Worm (Caenorhabditis elegans): ENCODE data around the gene Y52E8A.3.

The Y52E8A.3 gene

DNA sequence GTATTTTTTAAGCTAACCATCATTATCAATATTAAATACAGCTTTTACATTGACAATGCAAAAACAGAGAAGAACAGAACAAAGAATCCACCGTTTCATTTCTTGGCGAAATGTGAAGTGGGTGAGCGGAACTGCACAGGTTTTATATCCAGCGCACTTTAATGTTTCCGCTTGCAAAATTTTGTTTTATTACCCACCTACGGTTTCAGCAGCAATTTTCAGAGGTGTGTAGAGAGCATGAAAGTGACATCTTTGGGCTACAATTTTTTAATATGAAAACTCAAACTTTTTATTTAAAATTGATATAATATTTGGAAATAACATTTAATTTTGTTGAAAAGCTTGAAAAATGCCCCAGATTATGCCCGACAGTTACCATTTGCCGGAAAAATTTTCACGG is 48.1 kb downstream of the Y52E8A.3 start, which contains the start of gene clec-135:
Gene clec-135 (minus strand): TSS at position 101 of the 400 bp plus-strand sequence.
- TF ChIP-seq pha-4 (tag; optimal IDR thresholded peaks at IDR 0.05) (no peak), aly-2 (tag; optimal IDR thresholded peaks at IDR 0.05) (no peak), nhr-43 (tag; optimal IDR thresholded peaks at IDR 0.05; ENCODE audit: poor library complexity, severe bottlenecking) (no peak), jun-1 (tag; optimal IDR thresholded peaks at IDR 0.05) (no peak), ZK546.5 (tag; optimal IDR thresholded peaks at IDR 0.05) (no peak), nhr-11 (tag; optimal IDR thresholded peaks at IDR 0.05) (no peak), egl-27 (tag; optimal IDR thresholded peaks at IDR 0.05) (no peak), ztf-4 (tag; optimal IDR thresholded peaks at IDR 0.05) (no peak), tbx-2 (tag; optimal IDR thresholded peaks at IDR 0.05) (no peak), lin-15B (tag; optimal IDR thresholded peaks at IDR 0.05) (no peak), pqm-1 (tag; optimal IDR thresholded peaks at IDR 0.05) (no peak), fos-1 (tag; optimal IDR thresholded peaks at IDR 0.05) (no peak), nhr-23 (tag; optimal IDR thresholded peaks at IDR 0.05) (no peak), elt-3 (tag; optimal IDR thresholded peaks at IDR 0.05) (no peak), nhr-12 (tag; optimal IDR thresholded peaks at IDR 0.05) (no peak), nhr-77 (tag; optimal IDR thresholded peaks at IDR 0.05) (no peak), fkh-10 (GFP tag; optimal IDR thresholded peaks at IDR 0.05) (no peak), elt-2 (tag; optimal IDR thresholded peaks at IDR 0.05) (no peak), fkh-2 (tag; optimal IDR thresholded peaks at IDR 0.05) (no peak)

- TF ChIP-seq nfya-1 (tag; optimal IDR thresholded peaks at IDR 0.05; ENCODE audit: insufficient read depth), result no peak
- TF ChIP-seq nhr-237 (tag; optimal IDR thresholded peaks at IDR 0.05), result no peak
- no peak for TF ChIP-seq pqm-1 (tag; optimal IDR thresholded peaks at IDR 0.05)
- peak; percentile 93 for TF ChIP-seq ceh-28 (tag; optimal IDR thresholded peaks at IDR 0.05)
- no peak for TF ChIP-seq aly-2 (tag; optimal IDR thresholded peaks at IDR 0.05)
- no peak for TF ChIP-seq egl-27 (tag; optimal IDR thresholded peaks at IDR 0.05)
- TF ChIP-seq snpc-4 (tag; optimal IDR thresholded peaks at IDR 0.05), result no peak
Measured at ce11 chrII:4256541-4257001, 50.2 kb downstream of the Y52E8A.3 start, which contains the start of gene C16A11.7. Gene C16A11.7 (minus strand): TSS chrII:4256951.

Data from whole organism, L3 larva.